Fruit fly (Drosophila melanogaster): ENCODE measurements around the gene Fdx2.
A peak's percentile ranks its signal among the peaks of the same experiment; 100 is the strongest.

The Fdx2 gene

DNA sequence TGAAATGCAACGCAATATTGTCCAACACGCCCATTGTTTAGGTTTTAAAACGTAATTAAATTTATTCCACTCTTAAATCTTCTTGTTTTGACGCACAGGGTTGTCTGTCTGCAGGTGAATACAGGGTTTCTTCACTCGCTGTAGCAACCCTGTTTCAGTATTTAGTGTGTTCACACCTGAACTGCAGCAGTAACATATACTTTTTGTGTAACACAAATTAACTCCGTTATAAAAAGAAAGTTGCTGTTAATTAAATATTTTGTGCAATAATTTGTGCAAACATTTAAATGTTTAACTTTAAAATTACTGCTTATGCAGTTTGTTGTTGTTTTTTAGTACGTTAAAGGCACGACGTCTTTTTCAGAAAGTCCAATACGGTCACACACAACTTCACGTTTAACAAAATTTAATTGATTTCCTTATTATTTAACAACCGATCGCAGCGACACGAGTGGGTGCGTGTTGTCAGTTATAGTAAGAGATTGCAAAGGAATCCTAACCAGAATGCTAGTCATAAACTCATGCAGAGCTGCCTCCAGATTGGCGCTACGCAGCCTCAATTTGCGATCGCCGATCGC, at the start of gene Fdx2, which contains the start of gene CG15012 (continued):
- no peak for TF ChIP-seq CG6272 (GFP tag; IDR thresholded peaks at IDR 0.05)
- TF ChIP-seq CG17829 (tag; optimal IDR thresholded peaks at IDR 0.05) = peak; percentile 64
- TF ChIP-seq nerfin-1 (tag; optimal IDR thresholded peaks at IDR 0.05) = peak; percentile 12
- TF ChIP-seq fd3F (GFP tag; optimal IDR thresholded peaks at IDR 0.05) = no peak
- no peak for TF ChIP-seq hb (GFP tag; IDR thresholded peaks at IDR 0.05; ENCODE audit: partially characterized antibody)
- TF ChIP-seq CG5180 (GFP tag; optimal IDR thresholded peaks at IDR 0.05) = no peak
- TF ChIP-seq Deaf1 (tag; optimal IDR thresholded peaks at IDR 0.05) = peak; percentile 3
- TF ChIP-seq mirr (GFP tag; optimal IDR thresholded peaks at IDR 0.05) = no peak
- TF ChIP-seq CG3407 (GFP tag; optimal IDR thresholded peaks at IDR 0.05) = no peak
- no peak for TF ChIP-seq TFAM (GFP tag; optimal IDR thresholded peaks at IDR 0.05)
- no peak for TF ChIP-seq sna (GFP tag; IDR thresholded peaks at IDR 0.05; ENCODE audit: partially characterized antibody)
- no peak for TF ChIP-seq zen2 (GFP tag; IDR thresholded peaks at IDR 0.05; ENCODE audit: partially characterized antibody)
- no peak for TF ChIP-seq lmd (GFP tag; IDR thresholded peaks at IDR 0.05)
- TF ChIP-seq dm (GFP tag; optimal IDR thresholded peaks at IDR 0.05) = peak; percentile 71
- TF ChIP-seq trem (tag; optimal IDR thresholded peaks at IDR 0.05) = peak; percentile 80
- no peak for TF ChIP-seq Elba2 (GFP tag; optimal IDR thresholded peaks at IDR 0.05)
- TF ChIP-seq CG11504 (tag; optimal IDR thresholded peaks at IDR 0.05) = no peak
- no peak for TF ChIP-seq inv (GFP tag; IDR thresholded peaks at IDR 0.05; ENCODE audit: partially characterized antibody)
- TF ChIP-seq Doc2 (GFP tag; IDR thresholded peaks at IDR 0.05) = no peak
- no peak for TF ChIP-seq CG34422 (GFP tag; IDR thresholded peaks at IDR 0.05)
- TF ChIP-seq Atf-2 (GFP tag; optimal IDR thresholded peaks at IDR 0.05) = no peak
- TF ChIP-seq Hr39 (optimal IDR thresholded peaks at IDR 0.05) = no peak
- peak in 1 of 2 experiments; percentile 3 for TF ChIP-seq Eip74EF (GFP tag; optimal IDR thresholded peaks at IDR 0.05)
- TF ChIP-seq Dll (GFP tag; IDR thresholded peaks at IDR 0.05; ENCODE audit: partially characterized antibody) = peak; percentile 53; the same call in 3 of the 4 replicates
- no peak for TF ChIP-seq vnd (GFP tag; IDR thresholded peaks at IDR 0.05; ENCODE audit: partially characterized antibody)
- TF ChIP-seq CG34224 (GFP tag; IDR thresholded peaks at IDR 0.05; ENCODE audit: partially characterized antibody) = peak; percentile 53; the same call in 1 of the 3 replicates
- no peak for TF ChIP-seq fu2 (GFP tag; optimal IDR thresholded peaks at IDR 0.05)
- TF ChIP-seq ind (GFP tag; optimal IDR thresholded peaks at IDR 0.05) = peak; percentile 37
- peak; percentile 20 for TF ChIP-seq CG4854 (GFP tag; optimal IDR thresholded peaks at IDR 0.05)
- peak; percentile 7 for TF ChIP-seq CG7839 (tag; optimal IDR thresholded peaks at IDR 0.05)
- no peak for TF ChIP-seq z (GFP tag; IDR thresholded peaks at IDR 0.05)
- no peak for TF ChIP-seq sob (GFP tag; IDR thresholded peaks at IDR 0.05)
- TF ChIP-seq Poxn (GFP tag; IDR thresholded peaks at IDR 0.05) = no peak
- TF ChIP-seq cad (GFP tag; optimal IDR thresholded peaks at IDR 0.05) = no peak
- no peak for TF ChIP-seq Bgb (GFP tag; IDR thresholded peaks at IDR 0.05; ENCODE audit: partially characterized antibody)
- TF ChIP-seq CG17568 (GFP tag; optimal IDR thresholded peaks at IDR 0.05) = no peak
- TF ChIP-seq CG2116 (GFP tag; optimal IDR thresholded peaks at IDR 0.05) = peak; percentile 97
- TF ChIP-seq CG17359 (tag; optimal IDR thresholded peaks at IDR 0.05) = no peak
- peak; percentile 12 to 15 for TF ChIP-seq tll (GFP tag; optimal IDR thresholded peaks at IDR 0.05)
- peak; percentile 76 for TF ChIP-seq CG7928 (GFP tag; optimal IDR thresholded peaks at IDR 0.05)
- no peak for TF ChIP-seq CG31224 (GFP tag; IDR thresholded peaks at IDR 0.05)
- no peak for TF ChIP-seq sqz (GFP tag; optimal IDR thresholded peaks at IDR 0.05)
- no peak for TF ChIP-seq Max (GFP tag; optimal IDR thresholded peaks at IDR 0.05)
- TF ChIP-seq CG8944 (GFP tag; optimal IDR thresholded peaks at IDR 0.05) = peak; percentile 34
- peak; percentile 84 for TF ChIP-seq row (GFP tag; IDR thresholded peaks at IDR 0.05)
- TF ChIP-seq bowl (GFP tag; IDR thresholded peaks at IDR 0.05) = no peak
- peak; percentile 40 for TF ChIP-seq CG18262 (tag; optimal IDR thresholded peaks at IDR 0.05)
- TF ChIP-seq CG15269 (tag; optimal IDR thresholded peaks at IDR 0.05) = no peak
- no peak for TF ChIP-seq Nf-YB (GFP tag; optimal IDR thresholded peaks at IDR 0.05)
